Fruit fly (Drosophila melanogaster): ENCODE data around the gene AdamTS-B.

AdamTS-B gene

DNA sequence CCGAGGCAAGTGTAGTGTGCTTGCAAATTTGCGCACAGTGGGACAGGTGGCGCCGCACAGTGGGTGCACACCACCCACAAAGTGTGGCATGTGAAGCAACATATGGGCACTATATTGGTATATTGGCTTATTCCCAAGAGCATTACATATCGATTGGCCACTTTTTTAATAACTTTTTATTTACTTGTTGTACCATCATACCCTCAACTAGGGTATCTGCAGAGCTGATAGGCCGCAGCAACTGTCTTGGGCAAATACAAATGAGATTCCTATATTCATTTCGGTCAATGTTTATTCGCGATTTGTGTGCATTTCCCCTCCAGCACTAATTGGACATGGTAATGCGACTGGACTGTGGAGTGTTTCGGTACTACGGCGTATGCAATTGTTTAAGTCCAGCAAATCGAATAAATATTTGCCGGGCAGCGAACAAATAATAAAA, 26.4 kb downstream of the AdamTS-B start (continued):
- TF ChIP-seq CG6791 (GFP tag; IDR thresholded peaks at IDR 0.05; ENCODE audit: partially characterized antibody) (no peak), CG10366 (GFP tag; IDR thresholded peaks at IDR 0.05) (peak; percentile 40; the same call in 1 of the 2 replicates), mam (GFP tag; optimal IDR thresholded peaks at IDR 0.05) (peak; percentile 49), Spps (tag; optimal IDR thresholded peaks at IDR 0.05) (peak; percentile 27), Doc2 (GFP tag; IDR thresholded peaks at IDR 0.05) (no peak), CG1832 (GFP tag; optimal IDR thresholded peaks at IDR 0.05) (no peak), bsh (GFP tag; optimal IDR thresholded peaks at IDR 0.05) (peak; percentile 79 to 81), tll (GFP tag; optimal IDR thresholded peaks at IDR 0.05) (no peak), CG17385 (GFP tag; optimal IDR thresholded peaks at IDR 0.05) (no peak), CG15696 (tag; optimal IDR thresholded peaks at IDR 0.05) (peak; percentile 67), Usf (GFP tag; optimal IDR thresholded peaks at IDR 0.05) (no peak), fru (optimal IDR thresholded peaks at IDR 0.05) (no peak), PHDP (tag; optimal IDR thresholded peaks at IDR 0.05) (peak; percentile 63), CG3838 (GFP tag; optimal IDR thresholded peaks at IDR 0.05) (no peak), CG12236 (GFP tag; optimal IDR thresholded peaks at IDR 0.05) (peak; percentile 26), CG15269 (tag; optimal IDR thresholded peaks at IDR 0.05) (peak; percentile 33), Eip74EF (GFP tag; optimal IDR thresholded peaks at IDR 0.05) (peak in 1 of 2 experiments; percentile 51), Ets65A (GFP tag) (peak; percentile 91), CoRest (tag; optimal IDR thresholded peaks at IDR 0.05) (peak; percentile 37), sd (tag; optimal IDR thresholded peaks at IDR 0.05) (no peak), exex (tag; optimal IDR thresholded peaks at IDR 0.05) (no peak), Sin3A (optimal IDR thresholded peaks at IDR 0.05) (no peak), gt (GFP tag; IDR thresholded peaks at IDR 0.05) (peak; percentile 26; the same call in 1 of the 2 replicates), Oli (tag; optimal IDR thresholded peaks at IDR 0.05) (peak; percentile 30), CG12104 (GFP tag; optimal IDR thresholded peaks at IDR 0.05) (peak; percentile 15), CG10209 (GFP tag; optimal IDR thresholded peaks at IDR 0.05) (peak; percentile 43), CG31224 (GFP tag; IDR thresholded peaks at IDR 0.05) (peak; percentile 24; the same call in 1 of the 2 replicates), Doc3 (GFP tag; IDR thresholded peaks at IDR 0.05; ENCODE audit: partially characterized antibody) (no peak), tx (GFP tag; optimal IDR thresholded peaks at IDR 0.05) (peak; percentile 24), Dip2 (GFP tag; IDR thresholded peaks at IDR 0.05) (no peak), HLH54F (GFP tag; optimal IDR thresholded peaks at IDR 0.05) (peak; percentile 30), CG14710 (tag; optimal IDR thresholded peaks at IDR 0.05) (peak; percentile 41), insv (GFP tag; optimal IDR thresholded peaks at IDR 0.05) (no peak), Kr (GFP tag; optimal IDR thresholded peaks at IDR 0.05) (no peak), CG12391 (tag; optimal IDR thresholded peaks at IDR 0.05) (peak; percentile 32), Meics (GFP tag; optimal IDR thresholded peaks at IDR 0.05) (peak; percentile 57), slp2 (GFP tag; optimal IDR thresholded peaks at IDR 0.05) (peak; percentile 8), CG12219 (GFP tag; optimal IDR thresholded peaks at IDR 0.05) (peak; percentile 39), CG8290 (GFP tag; optimal IDR thresholded peaks at IDR 0.05) (no peak), CG8290 (tag; optimal IDR thresholded peaks at IDR 0.05) (peak in 1 of 2 experiments; percentile 76), Dek (tag; optimal IDR thresholded peaks at IDR 0.05) (no peak), dm (GFP tag; optimal IDR thresholded peaks at IDR 0.05) (no peak), Opbp (GFP tag; IDR thresholded peaks at IDR 0.05; ENCODE audit: partially characterized antibody) (no peak), nmo (GFP tag; optimal IDR thresholded peaks at IDR 0.05) (peak; percentile 52), ewg (GFP tag; optimal IDR thresholded peaks at IDR 0.05) (peak; percentile 54), CG7556 (GFP tag; optimal IDR thresholded peaks at IDR 0.05) (peak; percentile 11), bowl (GFP tag; IDR thresholded peaks at IDR 0.05) (no peak), Mes4 (GFP tag; optimal IDR thresholded peaks at IDR 0.05) (peak; percentile 23), slou (GFP tag; optimal IDR thresholded peaks at IDR 0.05) (peak; percentile 5), ttk (GFP tag; IDR thresholded peaks at IDR 0.05) (peak; percentile 32), pum (GFP tag; optimal IDR thresholded peaks at IDR 0.05) (peak; percentile 35)
